Worm (Caenorhabditis elegans) whole organism, L1 larva: ENCODE measurements around the gene H39E23.3.
A peak's percentile ranks its signal among the peaks of the same experiment; 100 is the strongest.

ENCODE experiments used
- C04F5.9 ChIP-seq: sonication (generic microtip); optimal IDR thresholded peaks from 2 replicates; lab custom pipeline; 2016; ENCODE audit warnings: missing genetic modification characterization, missing compliant biosample characterization
- Y116A8C.19 ChIP-seq: sonication (generic microtip); optimal IDR thresholded peaks from 2 replicates; lab custom pipeline; 2016; ENCODE audit warnings: missing compliant biosample characterization, missing genetic modification characterization, borderline replicate concordance
- alr-1 ChIP-seq: fragments of 200-800 bp; sonication (Bioruptor generic); optimal IDR thresholded peaks from 2 replicates; lab custom pipeline; 2018; ENCODE audit warnings: borderline replicate concordance, mild to moderate bottlenecking, missing genetic modification characterization, missing compliant biosample characterization
- aly-2 ChIP-seq: fragments of 150-350 bp; optimal IDR thresholded peaks from 2 replicates; lab custom pipeline; 2014; ENCODE audit warnings: missing biosample characterization, missing genetic modification characterization
- ama-1 ChIP-seq: fragments of 150-350 bp; optimal IDR thresholded peaks from 2 replicates; lab custom pipeline; 2014
- ceh-63 ChIP-seq: fragments of 200-800 bp; sonication (Bioruptor generic); optimal IDR thresholded peaks from 2 replicates; lab custom pipeline; 2018; ENCODE audit warnings: mild to moderate bottlenecking, missing genetic modification characterization, missing compliant biosample characterization
- ceh-82 ChIP-seq, 3 experiments: fragments of 150-350 bp in 1 of 3; sonication (generic microtip) in 2 of 3; optimal IDR thresholded peaks; 2 replicates each; lab custom pipeline; 2014 to 2017; ENCODE audit warnings: missing biosample characterization in 3 of 3, missing genetic modification characterization in 3 of 3
- ceh-90 ChIP-seq: sonication (generic microtip); optimal IDR thresholded peaks from 2 replicates; lab custom pipeline; 2016; ENCODE audit warnings: missing genetic modification characterization, missing compliant biosample characterization
- ces-1 ChIP-seq: fragments of 150-350 bp; optimal IDR thresholded peaks from 2 replicates; lab custom pipeline; 2014; ENCODE audit warnings: missing biosample characterization, missing genetic modification reagents, missing genetic modification characterization
- dpl-1 ChIP-seq, 3 experiments: fragments of 150-350 bp in 2 of 3; sonication (generic microtip) in 1 of 3; optimal IDR thresholded peaks; 2 replicates each; lab custom pipeline; 2014 to 2017; ENCODE audit warnings: missing biosample characterization in 3 of 3, missing genetic modification characterization in 3 of 3, missing genetic modification reagents in 3 of 3
- efl-1 ChIP-seq, 4 experiments: fragments of 150-350 bp; optimal IDR thresholded peaks in 3 of 4; peaks in 1 of 4; 1 replicate in 1 of 4; 2 replicates in 3 of 4; lab custom pipeline; 2014; ENCODE audit warnings: missing biosample characterization in 2 of 4, missing genetic modification characterization in 2 of 4, missing genetic modification reagents in 2 of 4
- egl-27 ChIP-seq, 2 experiments: fragments of 150-350 bp in 1 of 2; sonication (generic microtip); optimal IDR thresholded peaks; 3 replicates each; lab custom pipeline; 2017 to 2018; ENCODE audit warnings: missing biosample characterization in 2 of 2, missing genetic modification characterization in 2 of 2, missing genetic modification reagents in 2 of 2
- elt-2 ChIP-seq: sonication (generic microtip); optimal IDR thresholded peaks from 2 replicates; lab custom pipeline; 2016; ENCODE audit warnings: missing genetic modification characterization, mild to moderate bottlenecking, inconsistent platforms, missing compliant biosample characterization, missing genetic modification reagents
- fkh-10 ChIP-seq: sonication (generic microtip); optimal IDR thresholded peaks from 2 replicates; lab custom pipeline; 2017; ENCODE audit warnings: missing biosample characterization, missing genetic modification reagents, missing genetic modification characterization
- fkh-4 ChIP-seq: sonication (generic microtip); optimal IDR thresholded peaks from 2 replicates; lab custom pipeline; 2016; ENCODE audit warnings: missing compliant biosample characterization, missing genetic modification characterization, borderline replicate concordance
- fos-1 ChIP-seq: fragments of 150-350 bp; optimal IDR thresholded peaks from 2 replicates; lab custom pipeline; 2014; ENCODE audit warnings: missing biosample characterization, missing genetic modification characterization
- hlh-17 ChIP-seq: fragments of 200-800 bp; sonication (Bioruptor generic); optimal IDR thresholded peaks from 2 replicates; lab custom pipeline; 2018; ENCODE audit warnings: missing genetic modification characterization, mild to moderate bottlenecking, missing compliant biosample characterization, moderate library complexity, borderline replicate concordance
- hlh-4 ChIP-seq: sonication (generic microtip); optimal IDR thresholded peaks from 2 replicates; lab custom pipeline; 2016; ENCODE audit warnings: mild to moderate bottlenecking, missing genetic modification characterization, missing compliant biosample characterization
- irx-1 ChIP-seq: sonication (generic microtip); optimal IDR thresholded peaks from 2 replicates; lab custom pipeline; 2016; ENCODE audit warnings: missing genetic modification characterization, missing compliant biosample characterization
- lin-14 ChIP-seq: fragments of 200-800 bp; sonication (Bioruptor generic); optimal IDR thresholded peaks from 2 replicates; lab custom pipeline; 2018; ENCODE audit warnings: mild to moderate bottlenecking, missing genetic modification characterization, moderate library complexity, missing compliant biosample characterization
- lin-15B ChIP-seq: fragments of 150-350 bp; sonication (generic microtip); optimal IDR thresholded peaks from 3 replicates; lab custom pipeline; 2014; ENCODE audit warnings: missing biosample characterization, missing genetic modification characterization
- lin-35 ChIP-seq, 2 experiments: fragments of 150-350 bp; optimal IDR thresholded peaks; 2 replicates each; lab custom pipeline; 2014; ENCODE audit warnings: missing biosample characterization in 2 of 2, missing genetic modification characterization in 2 of 2, missing genetic modification reagents in 2 of 2
- lir-3 ChIP-seq: sonication (generic microtip); optimal IDR thresholded peaks from 2 replicates; lab custom pipeline; 2016; ENCODE audit warnings: mild to moderate bottlenecking, missing genetic modification characterization, moderate library complexity, missing compliant biosample characterization; ENCODE audit not compliant: poor library complexity
- lsy-2 ChIP-seq, 2 experiments: fragments of 150-350 bp; optimal IDR thresholded peaks; 2 replicates each; lab custom pipeline; 2014; ENCODE audit warnings: missing biosample characterization in 2 of 2, missing genetic modification characterization in 2 of 2
- mab-9 ChIP-seq: fragments of 200-800 bp; sonication (Bioruptor generic); IDR thresholded peaks from 2 replicates; pipeline ENCODE4 v1.3.6; 2022; ENCODE audit warnings: missing genetic modification reagents, missing genetic modification characterization, missing compliant biosample characterization
- mdl-1 ChIP-seq, 2 experiments: fragments of 150-350 bp; optimal IDR thresholded peaks; 2 replicates each; lab custom pipeline; 2014 to 2017; ENCODE audit warnings: missing biosample characterization in 2 of 2, missing genetic modification characterization in 2 of 2, inconsistent platforms in 1 of 2
- mep-1 ChIP-seq: fragments of 150-350 bp; optimal IDR thresholded peaks from 2 replicates; lab custom pipeline; 2014; ENCODE audit warnings: missing biosample characterization, missing genetic modification characterization
- nhr-20 ChIP-seq: sonication (generic microtip); optimal IDR thresholded peaks from 2 replicates; lab custom pipeline; 2016; ENCODE audit warnings: mild to moderate bottlenecking, missing genetic modification characterization, missing compliant biosample characterization
- nhr-71 ChIP-seq: sonication (generic microtip); optimal IDR thresholded peaks from 2 replicates; lab custom pipeline; 2016; ENCODE audit warnings: mild to moderate bottlenecking, missing genetic modification characterization, moderate library complexity, missing compliant biosample characterization
- nhr-76 ChIP-seq: sonication (generic microtip); optimal IDR thresholded peaks from 2 replicates; lab custom pipeline; 2017; ENCODE audit warnings: missing biosample characterization, missing genetic modification characterization
- nhr-85 ChIP-seq: sonication (generic microtip); peaks from one replicate; lab custom pipeline; 2016; ENCODE audit warnings: missing genetic modification characterization, inconsistent platforms, missing compliant biosample characterization
- pax-3 ChIP-seq: fragments of 200-800 bp; sonication (Bioruptor generic); optimal IDR thresholded peaks from 2 replicates; lab custom pipeline; 2018; ENCODE audit warnings: mild to moderate bottlenecking, missing genetic modification characterization, moderate library complexity, missing compliant biosample characterization
- pqm-1 ChIP-seq: sonication (generic microtip); optimal IDR thresholded peaks from 3 replicates; lab custom pipeline; 2017; ENCODE audit warnings: missing biosample characterization, missing genetic modification characterization
- rnt-1 ChIP-seq: sonication (generic microtip); optimal IDR thresholded peaks from 2 replicates; lab custom pipeline; 2016; ENCODE audit warnings: mild to moderate bottlenecking, missing genetic modification characterization, moderate library complexity, missing compliant biosample characterization
- snu-23 ChIP-seq: sonication (generic microtip); optimal IDR thresholded peaks from 2 replicates; lab custom pipeline; 2016; ENCODE audit warnings: missing genetic modification characterization, missing compliant biosample characterization
- sptf-1 ChIP-seq: fragments of 150-350 bp; optimal IDR thresholded peaks from 2 replicates; lab custom pipeline; 2014; ENCODE audit warnings: missing biosample characterization, missing genetic modification characterization
- tbx-2 ChIP-seq: sonication (generic microtip); optimal IDR thresholded peaks from 2 replicates; lab custom pipeline; 2016; ENCODE audit warnings: missing genetic modification characterization, missing compliant biosample characterization
- unc-130 ChIP-seq: fragments of 150-350 bp; optimal IDR thresholded peaks from 2 replicates; lab custom pipeline; 2017; ENCODE audit warnings: missing biosample characterization, missing genetic modification characterization, inconsistent platforms
- unc-98 ChIP-seq: fragments of 200-800 bp; sonication (Bioruptor generic); IDR thresholded peaks from 2 replicates; pipeline ENCODE4 v1.3.6; 2022; ENCODE audit warnings: missing genetic modification characterization, missing compliant biosample characterization
- xbp-1 ChIP-seq: sonication (generic microtip); optimal IDR thresholded peaks from 2 replicates; lab custom pipeline; 2016; ENCODE audit warnings: missing genetic modification characterization, missing compliant biosample characterization

Gene H39E23.3

DNA sequence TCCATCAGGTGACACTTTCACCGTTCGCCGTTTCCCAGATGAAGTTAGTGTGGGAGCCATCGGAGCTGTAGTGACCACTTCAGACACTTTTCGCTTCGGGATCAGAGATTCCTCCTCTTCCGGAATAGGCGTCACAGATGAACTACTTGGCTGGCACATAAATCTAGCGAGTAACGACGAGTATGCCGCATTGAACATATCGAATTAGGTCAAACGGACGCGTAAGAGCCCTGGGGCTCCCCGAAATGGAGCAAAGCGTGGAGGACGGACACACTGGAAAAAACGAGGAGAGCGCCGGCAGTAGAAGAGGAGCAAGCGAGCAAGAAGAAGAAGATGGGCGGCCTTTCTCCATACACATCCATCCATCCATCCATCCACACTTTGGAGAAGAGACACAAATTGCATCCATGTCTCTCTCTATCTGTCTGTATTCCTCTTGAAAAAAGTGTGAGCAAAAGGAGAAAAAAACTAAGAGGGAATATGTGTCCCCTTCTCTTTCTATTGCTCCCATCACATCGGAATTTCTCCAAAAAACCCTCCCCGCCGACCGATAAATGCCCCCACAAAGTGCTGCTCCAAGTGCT is 18.8 kb downstream of the H39E23.3 start:
- TF ChIP-seq hlh-4 (tag; lab: Kevin White, UChicago) (no peak), hlh-17 (GFP tag; lab: Kevin White, UChicago) (no peak), fkh-10 (GFP tag; lab: Kevin White, UChicago) (peak; percentile 3), lin-14 (GFP tag; lab: Kevin White, UChicago) (peak; percentile 57), lir-3 (no peak), tbx-2 (no peak), ceh-82 (tag; optimal IDR thresholded peaks at IDR 0.05; lab: Kevin White, UChicago) (peak in 1 of 3 experiments; percentile 27), egl-27 (tag; optimal IDR thresholded peaks at IDR 0.05; lab: Kevin White, UChicago) (no peak)

DNA sequence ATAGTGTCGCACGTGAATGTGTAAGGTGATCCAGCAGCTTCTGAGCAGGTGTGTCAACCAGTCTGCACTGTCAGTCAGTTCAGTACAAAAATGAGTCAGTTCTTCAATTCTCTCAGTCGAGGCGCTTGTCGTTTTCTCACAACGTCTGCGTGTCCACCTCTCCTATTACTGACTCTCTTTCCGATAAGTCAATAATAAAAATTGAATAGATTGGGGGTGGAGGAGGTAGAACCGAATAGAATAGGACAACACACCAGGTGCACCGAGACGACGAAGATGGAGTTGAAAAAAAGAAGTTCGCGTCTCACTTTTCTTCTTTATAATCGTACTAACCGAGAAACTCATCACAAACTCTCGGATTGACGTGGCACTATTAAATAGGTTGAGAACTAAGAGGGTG is 20.2 kb downstream of the H39E23.3 start:
- no peak for TF ChIP-seq efl-1 (optimal IDR thresholded peaks at IDR 0.05; lab: Kevin White, UChicago)
- TF ChIP-seq efl-1 (GFP tag; optimal IDR thresholded peaks at IDR 0.05 in 1 of 2; lab: Kevin White, UChicago), result peak in 1 of 2 experiments; percentile 83
- TF ChIP-seq hlh-4 (tag; lab: Kevin White, UChicago), result no peak
- TF ChIP-seq snu-23 (GFP tag; lab: Kevin White, UChicago), result no peak
- peak; percentile 37 for TF ChIP-seq lin-14 (GFP tag; lab: Kevin White, UChicago)
- no peak for TF ChIP-seq unc-130
- TF ChIP-seq ces-1 (GFP tag; lab: Kevin White, UChicago), result no peak
- TF ChIP-seq sptf-1 (tag; lab: Kevin White, UChicago), result no peak
- TF ChIP-seq lin-35 (GFP tag; optimal IDR thresholded peaks at IDR 0.05; lab: Kevin White, UChicago), result peak in 1 of 2 experiments; percentile 7
- no peak for TF ChIP-seq ama-1 (lab: Kevin White, UChicago)
- TF ChIP-seq aly-2 (tag; lab: Kevin White, UChicago), result no peak
- no peak for TF ChIP-seq irx-1 (tag; lab: Kevin White, UChicago)
- no peak for TF ChIP-seq pqm-1 (tag; lab: Kevin White, UChicago)

DNA sequence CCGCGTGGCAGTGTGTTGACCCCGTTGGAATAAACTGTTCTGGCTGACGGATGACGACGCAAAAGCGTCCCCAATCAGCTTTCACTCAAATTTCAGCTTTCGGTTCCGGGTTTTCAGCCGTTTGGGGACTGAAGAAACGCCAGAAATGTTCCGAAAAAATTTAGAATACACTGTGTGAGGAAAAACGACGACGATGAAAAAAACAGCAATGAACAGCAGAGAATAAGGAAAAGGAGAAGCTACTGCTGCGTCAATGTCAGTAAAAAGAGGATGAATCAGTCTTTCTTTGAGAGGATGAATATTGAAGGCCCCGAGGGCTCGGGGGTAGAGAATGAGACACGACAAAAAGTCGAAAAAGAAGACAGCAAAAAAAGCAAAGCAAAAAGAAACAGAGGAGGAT is 21.2 kb downstream of the H39E23.3 start:
- TF ChIP-seq C04F5.9 (tag; lab: Kevin White, UChicago) (no peak), pax-3 (tag; lab: Kevin White, UChicago) (peak; percentile 41), lsy-2 (tag; optimal IDR thresholded peaks at IDR 0.05; lab: Kevin White, UChicago) (no peak), nhr-20 (tag; lab: Kevin White, UChicago) (no peak), ceh-90 (no peak), rnt-1 (tag; lab: Kevin White, UChicago) (no peak), nhr-71 (no peak), efl-1 (optimal IDR thresholded peaks at IDR 0.05; lab: Kevin White, UChicago) (no peak), efl-1 (GFP tag; optimal IDR thresholded peaks at IDR 0.05 in 1 of 2; lab: Kevin White, UChicago) (peak in 1 of 2 experiments; percentile 88), lin-14 (GFP tag; lab: Kevin White, UChicago) (peak; percentile 9)
- TF ChIP-seq, all 84 proteins: peak for 3

DNA sequence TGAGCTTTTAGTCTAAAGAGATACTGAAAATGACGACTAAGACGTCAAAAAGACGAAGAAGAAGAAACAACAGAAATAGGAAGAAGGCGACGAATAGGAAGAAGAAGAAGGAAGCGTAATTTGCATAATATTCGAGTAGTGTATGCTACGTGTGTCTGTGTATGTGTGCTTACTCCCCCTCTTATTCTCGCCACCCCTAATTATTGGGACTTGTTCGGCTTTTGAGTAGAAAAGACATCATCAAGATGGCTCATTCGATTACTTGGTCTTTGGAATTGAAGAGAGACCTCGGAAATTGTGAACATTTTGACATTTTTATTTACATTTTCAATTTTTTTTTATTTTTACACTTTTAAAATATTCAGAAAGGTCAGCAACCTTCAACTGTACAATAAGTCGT is 22.6 kb downstream of the H39E23.3 start:
- TF ChIP-seq fkh-4 (tag; lab: Kevin White, UChicago), result no peak
- TF ChIP-seq alr-1 (tag; lab: Kevin White, UChicago), result no peak
- TF ChIP-seq xbp-1 (tag; lab: Kevin White, UChicago), result no peak
- no peak for TF ChIP-seq Y116A8C.19 (tag; lab: Kevin White, UChicago)
- TF ChIP-seq unc-98 (GFP tag; lab: Robert Waterston, UW), result no peak
- TF ChIP-seq lin-14 (GFP tag; lab: Kevin White, UChicago), result peak; percentile 44
- TF ChIP-seq, all 84 proteins: peak for 1

DNA sequence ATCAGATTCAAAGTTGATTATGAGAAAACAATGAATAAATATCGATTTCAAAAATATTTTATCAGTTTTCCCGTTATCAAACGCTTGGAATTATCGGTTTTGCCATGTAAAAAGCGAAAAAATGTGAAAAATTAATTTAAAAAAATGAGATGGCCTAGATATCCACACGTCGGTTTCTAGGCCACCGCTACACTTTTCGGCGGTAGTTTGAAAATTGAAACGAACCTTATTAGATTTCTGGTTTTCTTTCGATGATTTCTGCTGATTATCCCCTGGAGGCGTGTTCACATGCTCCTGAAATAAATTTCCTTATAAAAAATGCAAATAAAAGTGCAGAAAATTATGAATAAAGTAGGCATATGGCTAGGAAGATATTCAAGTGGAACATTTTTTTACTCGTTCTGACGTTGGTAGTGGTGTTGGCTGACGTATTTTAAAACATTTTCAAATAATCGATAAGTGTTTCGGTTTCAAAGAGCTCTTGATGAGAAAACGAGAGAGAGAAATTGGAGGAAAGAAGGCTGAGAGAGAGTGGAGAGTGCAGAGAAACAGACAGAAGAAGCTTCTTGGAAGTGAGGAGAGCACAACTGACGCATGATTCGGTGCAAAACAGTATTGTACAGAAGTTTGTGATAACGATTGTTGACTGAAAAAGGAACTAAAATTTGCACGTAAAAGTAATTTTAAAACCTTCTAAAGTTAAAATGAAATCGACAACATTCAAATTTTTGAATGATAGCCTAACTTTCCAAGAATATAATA is 25.6 kb downstream of the H39E23.3 start:
- TF ChIP-seq mab-9 (GFP tag; lab: Robert Waterston, UW), result no peak
- TF ChIP-seq tbx-2, result no peak
- TF ChIP-seq ceh-63, result no peak
- TF ChIP-seq nhr-76 (tag; lab: Kevin White, UChicago), result no peak
- TF ChIP-seq lin-15B (tag; lab: Kevin White, UChicago), result no peak
- TF ChIP-seq mdl-1 (tag; optimal IDR thresholded peaks at IDR 0.05; lab: Kevin White, UChicago), result no peak
- peak; percentile 8 to 45 for TF ChIP-seq efl-1 (optimal IDR thresholded peaks at IDR 0.05; lab: Kevin White, UChicago)
- TF ChIP-seq efl-1 (GFP tag; optimal IDR thresholded peaks at IDR 0.05 in 1 of 2; lab: Kevin White, UChicago), result peak; percentile 66 to 93
- TF ChIP-seq egl-27 (tag; optimal IDR thresholded peaks at IDR 0.05; lab: Kevin White, UChicago), result no peak
- peak; percentile 2 for TF ChIP-seq fos-1 (tag; lab: Kevin White, UChicago)
- peak; percentile 6 for TF ChIP-seq nhr-71
- TF ChIP-seq mep-1 (tag; lab: Kevin White, UChicago), result no peak
- TF ChIP-seq lsy-2 (tag; optimal IDR thresholded peaks at IDR 0.05; lab: Kevin White, UChicago), result peak in 1 of 2 experiments; percentile 9
- peak; percentile 39 for TF ChIP-seq elt-2 (tag; lab: Kevin White, UChicago)
- peak; percentile 67 for TF ChIP-seq nhr-85 (tag; lab: Kevin White, UChicago)
- peak in 2 of 3 experiments; percentile 23 to 44 for TF ChIP-seq dpl-1 (GFP tag; optimal IDR thresholded peaks at IDR 0.05; lab: Kevin White, UChicago)
